Fruit fly (Drosophila melanogaster) whole organism: Measurements from ENCODE around the gene CG7409.

Experiments
- CG8478 ChIP-seq: fragments of >200 bp; optimal IDR thresholded peaks from 2 replicates; lab custom pipeline; 2018; ENCODE audit warnings: inconsistent platforms
- Dll ChIP-seq: fragments of >200 bp; optimal IDR thresholded peaks from 2 replicates; lab custom pipeline; 2017
- EcR ChIP-seq, 2 experiments: fragments of >200 bp; optimal IDR thresholded peaks; 2 replicates each; lab custom pipeline; 2017; ENCODE audit warnings: missing biosample characterization in 2 of 2, missing genetic modification characterization in 2 of 2, missing genetic modification reagents in 2 of 2
- pan ChIP-seq: fragments of >200 bp; optimal IDR thresholded peaks from 2 replicates; lab custom pipeline; 2017
- psq ChIP-seq: fragments of >200 bp; optimal IDR thresholded peaks from 2 replicates; lab custom pipeline; 2017
- usp ChIP-seq: fragments of >200 bp; optimal IDR thresholded peaks from 2 replicates; lab custom pipeline; 2017; ENCODE audit warnings: missing biosample characterization, missing genetic modification characterization, mixed read lengths

The CG7409 gene

dm6 chr3L:7754109-7754508 is at the start of gene CG7409:
CG7409 (plus strand) TSS chr3L:7754409.
- TF ChIP-seq psq (lab: Kevin White, UChicago) (no peak), usp (GFP tag; lab: Kevin White, UChicago) (no peak), Dll (no peak), pan (lab: Kevin White, UChicago) (no peak), EcR (GFP tag; optimal IDR thresholded peaks at IDR 0.05; lab: Kevin White, UChicago) (no peak), CG8478 (lab: Kevin White, UChicago) (no peak)

DNA sequence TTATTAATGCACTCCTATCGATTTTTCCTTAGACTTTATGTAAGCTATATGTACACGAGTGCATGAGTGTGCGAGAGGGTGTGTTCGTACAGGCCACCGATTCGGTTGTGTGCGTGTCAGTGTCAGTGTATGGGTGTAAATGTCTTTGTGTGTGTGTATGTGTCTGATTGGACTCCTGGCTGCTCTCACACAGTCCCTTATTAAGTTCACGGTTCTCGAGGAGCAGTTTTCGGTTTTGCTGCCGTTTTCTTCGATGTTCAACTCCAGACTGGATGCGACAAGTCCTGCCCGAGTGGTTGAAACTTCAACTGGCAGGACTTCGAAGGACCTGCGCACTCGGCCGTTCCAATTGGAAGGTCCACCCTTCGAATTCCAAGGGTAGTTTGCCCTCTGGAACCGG is 40.8 kb upstream of the CG7409 start:
- no peak for TF ChIP-seq usp (GFP tag; lab: Kevin White, UChicago)
- TF ChIP-seq psq (lab: Kevin White, UChicago): no peak
- no peak for TF ChIP-seq EcR (GFP tag; optimal IDR thresholded peaks at IDR 0.05; lab: Kevin White, UChicago)
- no peak for TF ChIP-seq Dll
- no peak for TF ChIP-seq CG8478 (lab: Kevin White, UChicago)
- no peak for TF ChIP-seq pan (lab: Kevin White, UChicago)

- TF ChIP-seq EcR (GFP tag; optimal IDR thresholded peaks at IDR 0.05; lab: Kevin White, UChicago): no peak
- TF ChIP-seq psq (lab: Kevin White, UChicago): no peak
- TF ChIP-seq usp (GFP tag; lab: Kevin White, UChicago): no peak
- no peak for TF ChIP-seq pan (lab: Kevin White, UChicago)
- TF ChIP-seq Dll: no peak
- no peak for TF ChIP-seq CG8478 (lab: Kevin White, UChicago)
Observed at dm6 chr3L:7714301-7714946, 39.8 kb upstream of the CG7409 start.

DNA sequence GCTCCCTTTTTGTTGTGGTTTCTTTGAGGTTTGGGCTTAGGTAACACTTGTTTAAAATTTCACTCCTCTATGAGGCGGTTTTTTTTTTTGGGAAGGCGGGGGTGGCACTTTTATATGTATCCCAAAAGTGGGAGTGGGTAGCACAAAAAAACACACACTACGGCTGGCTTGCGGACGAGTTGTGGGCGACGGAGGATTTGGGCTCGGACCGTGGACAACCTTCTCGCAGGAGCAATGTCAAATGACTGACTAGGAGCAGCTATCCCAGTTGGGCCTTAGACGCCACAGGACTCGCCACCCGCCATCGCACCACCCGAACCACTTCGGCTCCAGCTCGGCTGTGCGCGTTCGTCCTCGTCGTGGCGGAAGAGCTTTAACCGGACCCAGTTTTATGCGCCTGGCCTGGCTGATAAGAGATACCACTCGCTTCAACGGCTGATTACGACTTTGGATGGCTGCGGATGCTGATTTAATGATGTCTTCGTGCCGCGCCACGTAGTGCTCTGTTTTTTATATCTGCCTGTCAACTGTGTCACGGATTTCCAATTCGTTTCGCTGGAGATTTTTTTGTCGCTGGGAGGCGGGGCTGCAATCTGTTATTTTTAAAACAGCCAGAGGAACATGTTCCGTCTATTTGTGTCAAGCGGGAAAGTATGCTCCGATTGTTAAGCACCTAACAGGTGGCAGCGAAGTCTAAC is 36.2 kb upstream of the CG7409 start, which contains the start of gene Ank2:
TSS of gene Ank2 (minus strand) at position 533 of the 698 bp plus-strand sequence.
- TF ChIP-seq psq (lab: Kevin White, UChicago): no peak
- TF ChIP-seq pan (lab: Kevin White, UChicago): no peak
- TF ChIP-seq usp (GFP tag; lab: Kevin White, UChicago): no peak
- no peak for TF ChIP-seq CG8478 (lab: Kevin White, UChicago)
- TF ChIP-seq Dll: no peak
- TF ChIP-seq EcR (GFP tag; optimal IDR thresholded peaks at IDR 0.05; lab: Kevin White, UChicago): no peak

DNA sequence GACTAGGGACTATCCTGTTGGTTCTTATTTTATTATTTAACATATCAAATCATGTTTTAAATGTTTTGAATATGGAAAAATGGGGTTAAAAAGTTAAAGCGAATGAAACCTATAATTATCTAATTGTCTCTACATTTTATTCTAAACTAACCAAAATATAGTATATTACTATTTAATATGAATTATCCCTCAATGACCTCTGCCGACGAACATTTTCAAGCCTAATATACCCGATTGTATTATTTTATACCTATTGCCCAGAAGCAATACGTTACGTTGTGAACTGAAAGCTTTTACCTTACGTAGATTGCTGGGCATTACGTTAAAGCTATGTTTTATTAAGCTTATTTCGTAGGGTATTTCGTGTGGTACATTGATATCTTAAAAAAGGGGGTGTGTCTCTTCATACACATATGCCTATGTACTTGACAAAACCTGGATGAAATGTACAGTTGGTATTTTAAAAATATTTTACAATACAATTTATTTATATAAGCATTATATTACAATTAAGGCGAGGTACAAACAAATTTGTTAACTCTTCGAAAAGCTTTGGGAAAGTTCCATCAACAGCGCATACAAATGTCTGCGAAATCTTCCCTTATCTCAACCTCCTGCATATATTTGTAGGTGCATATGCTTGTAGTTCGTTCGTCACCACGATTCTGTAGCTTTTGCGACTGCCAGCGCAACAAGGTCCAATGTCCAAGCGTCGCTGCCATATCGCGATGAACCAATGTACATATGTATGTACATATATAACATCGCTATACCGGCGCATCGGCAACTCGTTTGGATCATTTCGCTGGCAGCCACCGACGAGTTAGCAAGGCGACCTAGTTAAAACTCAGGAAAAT is 35.4 kb upstream of the CG7409 start, which contains the start of gene Mcad:
TSS of gene Mcad (plus strand) at position 790 of the 857 bp plus-strand sequence.
- TF ChIP-seq EcR (GFP tag; optimal IDR thresholded peaks at IDR 0.05; lab: Kevin White, UChicago): no peak
- no peak for TF ChIP-seq usp (GFP tag; lab: Kevin White, UChicago)
- TF ChIP-seq pan (lab: Kevin White, UChicago): peak; percentile 95
- TF ChIP-seq CG8478 (lab: Kevin White, UChicago): no peak
- TF ChIP-seq psq (lab: Kevin White, UChicago): no peak
- TF ChIP-seq Dll: no peak

DNA sequence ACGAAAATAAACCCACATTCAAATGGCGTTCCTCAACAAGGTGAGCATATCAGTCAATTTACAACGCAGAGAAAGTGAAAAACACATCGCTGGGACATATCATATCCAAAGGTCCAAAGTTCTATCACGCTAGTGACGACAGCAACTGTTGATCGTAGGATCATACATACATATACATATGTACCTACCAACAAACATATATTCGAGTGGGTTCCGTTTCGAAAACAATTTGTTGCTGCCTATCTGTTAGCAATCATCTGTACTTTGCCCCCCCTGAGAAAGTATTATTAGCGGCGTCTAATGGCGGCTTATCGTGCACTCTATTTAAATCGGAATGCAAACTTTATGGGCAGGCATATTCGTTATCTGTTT is 34.8 kb upstream of the CG7409 start:
- TF ChIP-seq CG8478 (lab: Kevin White, UChicago) (no peak), psq (lab: Kevin White, UChicago) (no peak), EcR (GFP tag; optimal IDR thresholded peaks at IDR 0.05; lab: Kevin White, UChicago) (no peak), pan (lab: Kevin White, UChicago) (no peak), usp (GFP tag; lab: Kevin White, UChicago) (no peak), Dll (no peak)

DNA sequence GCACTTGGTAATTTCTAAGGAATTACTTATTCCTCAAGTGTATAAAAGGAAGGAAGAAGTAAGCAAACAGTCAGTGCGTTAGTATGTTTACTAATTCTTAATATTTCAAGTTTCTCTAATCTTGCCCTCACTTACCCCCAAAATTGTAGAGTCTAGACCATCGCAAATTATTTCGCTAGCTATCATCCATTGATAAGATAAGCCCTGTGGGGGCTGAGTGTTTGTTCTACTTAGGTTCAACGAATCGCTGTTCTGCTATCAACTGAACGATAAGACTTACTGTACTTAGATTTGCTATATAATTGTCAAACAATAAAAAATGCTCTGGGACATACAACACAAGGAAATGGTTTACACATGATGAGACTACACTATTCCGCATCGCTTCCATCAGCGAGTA is 32.7 kb upstream of the CG7409 start:
- TF ChIP-seq usp (GFP tag; lab: Kevin White, UChicago) (no peak), CG8478 (lab: Kevin White, UChicago) (no peak), pan (lab: Kevin White, UChicago) (no peak), psq (lab: Kevin White, UChicago) (no peak), Dll (no peak), EcR (GFP tag; optimal IDR thresholded peaks at IDR 0.05; lab: Kevin White, UChicago) (no peak)

dm6 chr3L:7726285-7726684 is 27.9 kb upstream of the CG7409 start, which contains the start of gene CG7457:
CG7457 (minus strand) TSS chr3L:7726473.
- TF ChIP-seq psq (lab: Kevin White, UChicago) (no peak), pan (lab: Kevin White, UChicago) (no peak), EcR (GFP tag; optimal IDR thresholded peaks at IDR 0.05; lab: Kevin White, UChicago) (no peak), Dll (no peak), usp (GFP tag; lab: Kevin White, UChicago) (no peak), CG8478 (lab: Kevin White, UChicago) (no peak)

- TF ChIP-seq pan (lab: Kevin White, UChicago) (no peak), CG8478 (lab: Kevin White, UChicago) (no peak), usp (GFP tag; lab: Kevin White, UChicago) (no peak), Dll (no peak), psq (lab: Kevin White, UChicago) (no peak), EcR (GFP tag; optimal IDR thresholded peaks at IDR 0.05; lab: Kevin White, UChicago) (no peak)
Observed at dm6 chr3L:7726690-7727089, 27.5 kb upstream of the CG7409 start.

DNA sequence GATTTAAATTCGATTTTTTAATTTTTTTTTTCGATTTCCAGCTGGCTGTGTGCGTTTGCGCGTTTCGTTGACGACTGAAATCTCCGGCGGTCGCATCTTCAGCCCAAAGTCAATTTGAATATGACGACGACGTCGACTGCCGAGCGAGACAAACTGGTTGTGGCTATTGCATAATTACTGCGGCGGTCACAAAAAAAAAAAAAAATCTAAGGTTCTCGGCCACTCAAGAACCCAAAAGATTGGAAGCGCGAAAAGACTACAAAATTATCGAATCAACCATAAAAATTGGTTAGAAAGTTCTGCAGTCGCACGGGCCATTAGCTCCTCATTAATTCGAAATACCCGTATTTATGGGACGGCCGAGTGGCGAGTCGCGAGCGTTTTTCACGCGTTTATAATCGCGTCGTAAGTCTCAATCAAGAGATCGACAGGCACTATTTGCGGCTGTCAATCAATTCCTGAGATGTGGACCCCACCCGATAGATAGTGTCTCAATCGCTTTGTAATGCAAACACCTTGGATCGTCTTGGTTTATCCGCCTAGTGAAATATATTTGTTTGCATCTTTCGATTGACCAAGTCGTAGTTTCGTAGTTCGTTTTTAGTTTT is 22.0 kb upstream of the CG7409 start, which contains the start of gene CG8492:
TSS of gene CG8492 (minus strand) at position 51 of the 608 bp plus-strand sequence.
- no peak for TF ChIP-seq EcR (GFP tag; optimal IDR thresholded peaks at IDR 0.05; lab: Kevin White, UChicago)
